Worm (Caenorhabditis elegans): Measurements from ENCODE around the gene set-23.

- TF ChIP-seq aly-2 (tag; optimal IDR thresholded peaks at IDR 0.05) (no peak), lin-39 (tag; optimal IDR thresholded peaks at IDR 0.05) (no peak), ama-1 (optimal IDR thresholded peaks at IDR 0.05) (no peak), mdl-1 (tag; optimal IDR thresholded peaks at IDR 0.05) (no peak), unc-39 (tag; optimal IDR thresholded peaks at IDR 0.05) (no peak), lin-13 (GFP tag; optimal IDR thresholded peaks at IDR 0.05) (no peak)
Observed at ce11 chrIV:1567577-1567976, 33.9 kb upstream of the set-23 start.

Measured in whole organism, L2 larva.